Fruit fly (Drosophila melanogaster): ENCODE data around the gene CG5245.

The CG5245 gene

DNA sequence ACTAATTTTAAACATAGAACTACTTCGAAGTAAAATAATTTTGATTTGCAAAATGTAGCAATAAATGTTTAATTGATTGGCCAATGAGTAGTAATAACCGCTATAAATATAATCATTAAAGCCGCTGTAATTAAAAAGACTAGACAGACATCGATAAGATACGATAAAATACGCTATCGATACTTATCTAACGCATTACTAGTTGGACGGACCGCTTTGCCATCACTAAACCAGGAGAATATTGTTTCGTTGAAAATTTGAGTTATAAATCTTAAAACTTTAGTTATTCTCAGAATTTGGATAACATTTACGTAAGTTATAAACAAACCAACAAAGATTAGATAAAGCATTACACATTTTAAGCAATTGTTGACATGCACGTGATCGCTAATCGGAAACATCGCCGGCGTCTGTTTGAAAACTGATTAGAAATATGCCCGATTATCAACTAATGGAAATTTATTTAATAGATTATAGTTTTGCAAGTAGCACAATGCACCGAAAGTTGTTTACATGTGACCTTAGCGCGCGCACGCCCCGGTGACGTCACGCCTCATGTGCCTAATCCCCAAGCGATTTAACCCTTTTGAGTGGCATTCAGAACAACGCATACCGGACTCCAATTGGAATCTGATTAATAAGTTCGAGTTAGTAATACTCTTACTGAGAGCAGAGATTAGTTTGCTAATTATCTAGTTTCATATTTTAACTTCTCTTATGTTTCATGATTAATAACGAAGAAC, 10.2 kb downstream of the CG5245 start, which contains the start of gene Desat1 (continued):
- no peak for TF ChIP-seq Optix (GFP tag; IDR thresholded peaks at IDR 0.05)
- TF ChIP-seq CG4707 (GFP tag; optimal IDR thresholded peaks at IDR 0.05), result no peak
- TF ChIP-seq gem (tag; optimal IDR thresholded peaks at IDR 0.05), result peak; percentile 11
- peak; percentile 93; the same call in 1 of the 2 replicates for TF ChIP-seq amos (GFP tag; IDR thresholded peaks at IDR 0.05; ENCODE audit: partially characterized antibody)
- no peak for TF ChIP-seq Dfd (GFP tag; optimal IDR thresholded peaks at IDR 0.05)
- peak; percentile 93 for TF ChIP-seq Sry-δ (GFP tag; optimal IDR thresholded peaks at IDR 0.05)
- peak; percentile 87 for TF ChIP-seq CG2116 (GFP tag; optimal IDR thresholded peaks at IDR 0.05)
- no peak for TF ChIP-seq ERR (GFP tag; optimal IDR thresholded peaks at IDR 0.05)
- TF ChIP-seq CG1024 (GFP tag; IDR thresholded peaks at IDR 0.05), result no peak
- no peak for TF ChIP-seq mam (GFP tag; optimal IDR thresholded peaks at IDR 0.05)
- TF ChIP-seq CG1603 (tag; optimal IDR thresholded peaks at IDR 0.05), result peak; percentile 27
- TF ChIP-seq Elba2 (GFP tag; optimal IDR thresholded peaks at IDR 0.05), result no peak
- no peak for TF ChIP-seq ssp (GFP tag; IDR thresholded peaks at IDR 0.05)
- no peak for TF ChIP-seq hkb (optimal IDR thresholded peaks at IDR 0.05)
- no peak for TF ChIP-seq hkb (GFP tag; IDR thresholded peaks at IDR 0.05)
- TF ChIP-seq slou (GFP tag; optimal IDR thresholded peaks at IDR 0.05), result no peak
- no peak for TF ChIP-seq Adf1 (GFP tag; IDR thresholded peaks at IDR 0.05)
- TF ChIP-seq vnd (GFP tag; IDR thresholded peaks at IDR 0.05; ENCODE audit: partially characterized antibody), result peak; percentile 90
- TF ChIP-seq nom (GFP tag; optimal IDR thresholded peaks at IDR 0.05), result no peak
- TF ChIP-seq fd3F (GFP tag; optimal IDR thresholded peaks at IDR 0.05), result no peak
- TF ChIP-seq maf-S (GFP tag; optimal IDR thresholded peaks at IDR 0.05), result no peak
- TF ChIP-seq CG18619 (GFP tag; optimal IDR thresholded peaks at IDR 0.05), result no peak
- no peak for TF ChIP-seq CG17912 (GFP tag; optimal IDR thresholded peaks at IDR 0.05)
- no peak for TF ChIP-seq B-H2 (GFP tag; optimal IDR thresholded peaks at IDR 0.05)
- TF ChIP-seq CG18476 (GFP tag; optimal IDR thresholded peaks at IDR 0.05), result no peak
- no peak for TF ChIP-seq bowl (GFP tag; IDR thresholded peaks at IDR 0.05)
- no peak for TF ChIP-seq CG10431 (GFP tag; optimal IDR thresholded peaks at IDR 0.05)
- TF ChIP-seq wor (GFP tag; IDR thresholded peaks at IDR 0.05), result no peak
- TF ChIP-seq CG7928 (GFP tag; optimal IDR thresholded peaks at IDR 0.05), result no peak
- no peak for TF ChIP-seq CG12769 (tag; optimal IDR thresholded peaks at IDR 0.05)
- TF ChIP-seq ato (GFP tag; IDR thresholded peaks at IDR 0.05; ENCODE audit: partially characterized antibody), result peak; percentile 86
- no peak for TF ChIP-seq CG8281 (tag; optimal IDR thresholded peaks at IDR 0.05)
- TF ChIP-seq CG4854 (GFP tag; optimal IDR thresholded peaks at IDR 0.05), result no peak
- TF ChIP-seq CG6175 (GFP tag; IDR thresholded peaks at IDR 0.05), result no peak
- TF ChIP-seq tgo (GFP tag; IDR thresholded peaks at IDR 0.05), result no peak
- TF ChIP-seq croc (GFP tag; conservative IDR thresholded peaks at IDR 0.05), result no peak
- TF ChIP-seq tx (GFP tag; optimal IDR thresholded peaks at IDR 0.05), result no peak
- no peak for TF ChIP-seq scrt (GFP tag; optimal IDR thresholded peaks at IDR 0.05)
- TF ChIP-seq onecut (GFP tag; IDR thresholded peaks at IDR 0.05), result no peak
- peak; percentile 5 for TF ChIP-seq CHES-1-like (GFP tag; optimal IDR thresholded peaks at IDR 0.05)
- peak; percentile 72 for TF ChIP-seq Med (GFP tag)
- peak; percentile 41 for TF ChIP-seq Abd-B (GFP tag; optimal IDR thresholded peaks at IDR 0.05)
- no peak for TF ChIP-seq lmd (GFP tag; IDR thresholded peaks at IDR 0.05)
- no peak for TF ChIP-seq CG16863 (GFP tag; optimal IDR thresholded peaks at IDR 0.05)
- TF ChIP-seq lab (GFP tag; optimal IDR thresholded peaks at IDR 0.05), result no peak
- TF ChIP-seq gcm (GFP tag; optimal IDR thresholded peaks at IDR 0.05), result peak; percentile 27
- peak; percentile 79 for TF ChIP-seq zen (tag; optimal IDR thresholded peaks at IDR 0.05)
- no peak for TF ChIP-seq Sin3A (optimal IDR thresholded peaks at IDR 0.05)
- TF ChIP-seq Bgb (GFP tag; IDR thresholded peaks at IDR 0.05; ENCODE audit: partially characterized antibody), result peak; percentile 90
- TF ChIP-seq Hr3 (GFP tag; optimal IDR thresholded peaks at IDR 0.05), result no peak

All from whole organism, embryonic.